Fruit fly (Drosophila melanogaster): Measurements from ENCODE around the gene Nca.

- TF ChIP-seq CG34406 (GFP tag; optimal IDR thresholded peaks at IDR 0.05) (no peak), CG6808 (GFP tag; optimal IDR thresholded peaks at IDR 0.05) (no peak), ss (GFP tag; optimal IDR thresholded peaks at IDR 0.05) (no peak), Lpt (GFP tag; optimal IDR thresholded peaks at IDR 0.05) (no peak), fd59A (GFP tag; optimal IDR thresholded peaks at IDR 0.05) (no peak), Blimp-1 (GFP tag; optimal IDR thresholded peaks at IDR 0.05) (no peak), Gug (GFP tag; IDR thresholded peaks at IDR 0.05) (no peak), CG10669 (GFP tag; optimal IDR thresholded peaks at IDR 0.05) (no peak), CG6276 (GFP tag; optimal IDR thresholded peaks at IDR 0.05) (no peak), CG11902 (GFP tag; optimal IDR thresholded peaks at IDR 0.05) (no peak), CG1621 (tag; optimal IDR thresholded peaks at IDR 0.05) (no peak), Sox102F (GFP tag; optimal IDR thresholded peaks at IDR 0.05) (no peak), CG8119 (GFP tag; IDR thresholded peaks at IDR 0.05) (no peak)
Measured at dm6 chr3L:19991714-19992231, at the start of gene Nca, which contains the start of gene CG7646.

All from whole organism, prepupa.